Fruit fly (Drosophila melanogaster): ENCODE results near the gene CG13728.

CG13728 gene

DNA sequence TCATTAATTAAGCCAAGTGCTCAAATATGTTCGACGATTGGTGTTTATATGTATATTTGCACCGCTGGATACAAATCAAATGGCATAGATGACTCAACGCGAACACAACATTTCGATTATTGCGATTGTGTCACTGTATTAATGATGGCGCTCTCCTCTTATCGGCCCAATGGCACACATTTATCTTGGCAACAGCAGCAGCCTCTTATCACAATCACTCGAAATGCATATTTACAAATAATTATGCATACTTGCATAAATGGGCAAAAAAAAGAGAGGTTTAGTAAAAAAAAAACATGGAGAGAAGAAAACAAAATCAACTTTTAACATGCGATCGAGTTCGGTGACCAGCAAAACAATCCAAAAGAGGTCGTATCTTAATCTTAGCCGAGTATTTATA lies 28.7 kb upstream of the CG13728 start:
- TF ChIP-seq insv (optimal IDR thresholded peaks at IDR 0.05) (no peak), h (optimal IDR thresholded peaks at IDR 0.05) (no peak), ttk (optimal IDR thresholded peaks at IDR 0.05) (no peak), Sin3A (optimal IDR thresholded peaks at IDR 0.05) (no peak), psq (optimal IDR thresholded peaks at IDR 0.05) (no peak), Myc (optimal IDR thresholded peaks at IDR 0.05) (no peak)

DNA sequence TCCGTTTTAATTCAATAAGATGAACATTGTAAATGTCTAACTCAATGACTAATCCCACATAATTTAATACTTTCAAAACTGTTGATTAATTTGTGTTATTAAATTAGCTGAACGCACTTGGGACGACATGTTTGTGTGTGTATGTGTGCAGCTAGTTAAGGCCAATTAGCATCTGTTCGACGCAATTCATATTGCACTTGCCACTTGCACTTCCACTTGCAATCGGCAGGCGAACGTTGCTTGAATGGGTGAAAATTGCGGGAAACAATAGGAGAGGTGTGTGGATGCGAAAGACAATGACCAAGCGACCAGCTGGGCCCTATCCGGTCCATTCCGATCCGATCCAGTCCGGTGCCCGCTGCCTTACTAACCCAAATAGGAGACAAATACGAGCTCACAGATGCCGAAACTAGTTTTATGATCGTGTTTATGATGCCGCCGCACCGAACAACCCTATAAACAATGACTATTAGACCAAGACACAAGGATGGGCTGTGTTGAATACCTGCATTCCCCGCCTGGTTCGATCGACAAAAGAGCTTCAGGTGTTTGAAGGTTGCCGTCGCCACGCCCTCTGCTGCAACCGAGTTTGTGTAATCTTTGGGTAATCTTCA lies 25.1 kb upstream of the CG13728 start:
- TF ChIP-seq insv (optimal IDR thresholded peaks at IDR 0.05), result no peak
- TF ChIP-seq Sin3A (optimal IDR thresholded peaks at IDR 0.05), result no peak
- no peak for TF ChIP-seq ttk (optimal IDR thresholded peaks at IDR 0.05)
- TF ChIP-seq psq (optimal IDR thresholded peaks at IDR 0.05), result no peak
- no peak for TF ChIP-seq Myc (optimal IDR thresholded peaks at IDR 0.05)
- no peak for TF ChIP-seq h (optimal IDR thresholded peaks at IDR 0.05)

DNA sequence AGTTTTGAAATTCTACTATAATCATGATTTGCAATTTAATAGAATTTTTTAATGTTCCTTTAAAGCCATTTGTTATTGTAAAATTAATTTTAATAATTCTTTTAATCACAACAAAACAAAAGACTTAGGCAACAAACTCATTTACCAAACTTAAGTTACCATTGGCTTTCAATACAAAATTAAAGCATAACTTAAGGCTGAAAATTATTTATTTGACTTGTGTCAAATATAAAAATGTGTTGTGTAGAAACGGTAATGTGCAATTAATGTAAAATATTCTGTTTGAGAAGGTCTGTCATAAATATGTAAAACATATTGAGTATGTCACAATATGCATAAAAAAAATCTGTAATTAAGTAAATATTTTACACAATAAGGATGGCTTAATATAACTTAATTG lies 24.5 kb upstream of the CG13728 start:
- TF ChIP-seq Myc (optimal IDR thresholded peaks at IDR 0.05) (no peak), Sin3A (optimal IDR thresholded peaks at IDR 0.05) (no peak), insv (optimal IDR thresholded peaks at IDR 0.05) (no peak), h (optimal IDR thresholded peaks at IDR 0.05) (no peak), ttk (optimal IDR thresholded peaks at IDR 0.05) (no peak), psq (optimal IDR thresholded peaks at IDR 0.05) (no peak)

DNA sequence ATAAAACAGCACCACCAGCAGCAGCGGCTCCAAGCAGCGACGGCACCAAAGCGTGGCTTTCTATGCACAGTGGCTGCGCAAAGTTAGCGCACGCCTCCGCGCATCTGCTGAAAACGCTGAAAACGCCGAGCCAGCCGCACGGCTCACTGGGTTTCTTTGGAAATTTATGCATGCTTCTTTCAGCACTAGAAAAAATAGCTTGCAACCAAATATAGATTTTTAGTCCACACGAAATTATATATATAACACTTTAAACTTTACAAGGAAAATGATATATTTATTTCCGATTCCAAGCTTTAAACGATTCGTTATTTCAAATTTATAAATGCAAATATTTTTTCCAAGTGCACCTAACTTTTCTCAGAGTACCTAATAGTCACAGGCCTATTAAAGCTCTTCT lies 22.1 kb upstream of the CG13728 start:
- TF ChIP-seq h (optimal IDR thresholded peaks at IDR 0.05) (no peak), psq (optimal IDR thresholded peaks at IDR 0.05) (no peak), Sin3A (optimal IDR thresholded peaks at IDR 0.05) (no peak), insv (optimal IDR thresholded peaks at IDR 0.05) (no peak), ttk (optimal IDR thresholded peaks at IDR 0.05) (no peak), Myc (optimal IDR thresholded peaks at IDR 0.05) (no peak)

DNA sequence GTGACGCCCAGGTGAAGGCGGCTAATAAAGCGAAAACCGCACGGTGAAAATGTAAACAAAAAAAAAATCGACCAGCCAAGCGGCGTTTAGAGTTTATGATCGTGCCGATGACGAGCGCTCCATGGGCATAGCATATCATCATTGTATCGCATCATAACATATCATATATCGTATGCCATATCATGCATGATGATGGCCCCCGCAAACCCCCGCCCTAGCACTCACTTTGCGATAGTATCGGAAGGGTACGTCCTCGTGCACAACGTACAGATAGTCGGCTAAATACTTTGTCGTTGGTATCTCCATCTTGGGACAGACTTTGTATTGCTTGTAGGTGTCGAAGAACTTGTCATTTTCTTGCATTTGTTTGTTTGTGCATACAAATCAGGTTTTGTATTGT lies 20.7 kb upstream of the CG13728 start:
- TF ChIP-seq h (optimal IDR thresholded peaks at IDR 0.05) (no peak), Sin3A (optimal IDR thresholded peaks at IDR 0.05) (no peak), Myc (optimal IDR thresholded peaks at IDR 0.05) (no peak), insv (optimal IDR thresholded peaks at IDR 0.05) (no peak), psq (optimal IDR thresholded peaks at IDR 0.05) (no peak), ttk (optimal IDR thresholded peaks at IDR 0.05) (no peak)

DNA sequence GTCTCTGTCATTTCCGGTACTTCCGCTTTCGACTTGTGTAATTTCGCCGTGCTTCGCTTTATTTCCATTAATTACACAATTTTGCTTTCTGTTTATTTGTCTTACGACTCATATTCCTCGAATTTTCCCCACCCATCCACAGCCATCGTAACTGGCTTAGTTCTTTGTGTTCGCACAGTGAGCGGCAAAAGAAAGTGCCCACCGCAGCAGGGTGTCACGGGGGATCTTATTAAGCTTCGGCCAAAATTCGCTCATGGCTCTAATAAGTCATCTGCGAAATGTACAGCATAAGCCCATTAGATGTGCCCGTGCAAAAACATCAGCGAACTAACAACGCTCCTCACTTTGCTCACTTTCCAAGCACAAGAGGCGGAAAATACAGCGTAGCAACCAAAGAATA lies 19.9 kb upstream of the CG13728 start:
- TF ChIP-seq Sin3A (optimal IDR thresholded peaks at IDR 0.05) (no peak), h (optimal IDR thresholded peaks at IDR 0.05) (no peak), ttk (optimal IDR thresholded peaks at IDR 0.05) (no peak)

DNA sequence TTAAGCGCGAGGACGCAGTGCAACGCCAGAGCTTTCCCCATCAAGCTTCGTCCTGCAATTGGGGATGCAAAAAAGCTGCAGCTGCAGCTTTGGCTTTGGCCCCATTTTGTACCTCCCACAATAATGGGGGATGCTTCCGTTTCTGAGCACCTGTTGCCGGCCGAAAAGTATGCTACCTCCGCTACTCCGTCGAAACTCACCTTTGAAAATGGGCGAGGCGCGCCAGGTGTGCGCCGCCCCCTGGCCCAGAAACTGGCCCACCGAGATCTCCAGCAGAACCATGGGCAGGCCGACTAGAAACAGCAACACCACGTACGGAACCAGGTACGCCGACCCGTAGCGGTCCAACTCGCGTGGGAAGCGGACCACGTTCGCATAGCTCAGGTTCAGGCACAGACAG lies 18.9 kb upstream of the CG13728 start:
- TF ChIP-seq ttk (optimal IDR thresholded peaks at IDR 0.05) (no peak), Sin3A (optimal IDR thresholded peaks at IDR 0.05) (no peak), insv (optimal IDR thresholded peaks at IDR 0.05) (no peak), psq (optimal IDR thresholded peaks at IDR 0.05) (no peak), h (optimal IDR thresholded peaks at IDR 0.05) (no peak), Myc (optimal IDR thresholded peaks at IDR 0.05) (no peak)

DNA sequence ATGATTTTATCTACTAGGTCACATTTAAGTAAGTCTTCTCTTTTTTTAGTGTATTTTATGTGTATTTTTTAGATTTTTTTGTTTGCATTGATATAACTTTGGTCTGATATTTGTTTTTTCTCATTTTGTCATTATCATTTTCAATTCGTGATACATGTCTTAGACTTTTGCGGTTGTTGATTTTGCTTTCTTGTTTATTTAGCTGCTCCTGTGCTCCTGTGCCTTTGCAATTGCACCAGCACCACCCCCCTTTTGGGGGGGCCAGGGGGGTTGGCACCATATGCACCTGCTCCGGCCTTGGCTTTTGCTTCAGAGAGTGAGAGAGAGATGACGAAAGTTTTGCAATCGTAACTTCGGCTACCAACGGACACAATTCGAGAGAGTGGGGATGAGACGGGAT lies 18.4 kb upstream of the CG13728 start:
- no peak for TF ChIP-seq h (optimal IDR thresholded peaks at IDR 0.05)
- TF ChIP-seq insv (optimal IDR thresholded peaks at IDR 0.05), result no peak
- TF ChIP-seq psq (optimal IDR thresholded peaks at IDR 0.05), result no peak
- no peak for TF ChIP-seq ttk (optimal IDR thresholded peaks at IDR 0.05)
- TF ChIP-seq Sin3A (optimal IDR thresholded peaks at IDR 0.05), result no peak
- TF ChIP-seq Myc (optimal IDR thresholded peaks at IDR 0.05), result no peak

DNA sequence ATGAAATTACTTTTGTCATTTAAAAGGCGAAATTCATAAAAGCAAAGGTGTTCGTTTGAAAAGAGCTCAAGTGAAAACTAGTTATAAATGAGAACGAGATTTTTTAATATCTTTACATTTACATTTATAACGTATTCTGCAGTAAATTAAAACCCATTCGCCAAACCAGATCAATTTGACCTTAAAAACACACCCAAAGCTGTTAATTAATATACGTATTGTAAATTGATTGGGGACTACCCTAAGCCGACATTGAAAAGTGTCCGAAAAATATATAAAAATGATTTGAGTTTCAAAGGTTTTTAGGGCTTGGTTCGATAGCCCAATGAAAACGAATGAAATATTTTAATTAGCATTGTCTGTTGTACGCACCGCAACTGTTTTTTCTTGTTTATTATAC lies 16.5 kb upstream of the CG13728 start:
- TF ChIP-seq psq (optimal IDR thresholded peaks at IDR 0.05) (no peak), insv (optimal IDR thresholded peaks at IDR 0.05) (no peak), Myc (optimal IDR thresholded peaks at IDR 0.05) (no peak), Sin3A (optimal IDR thresholded peaks at IDR 0.05) (no peak)

DNA sequence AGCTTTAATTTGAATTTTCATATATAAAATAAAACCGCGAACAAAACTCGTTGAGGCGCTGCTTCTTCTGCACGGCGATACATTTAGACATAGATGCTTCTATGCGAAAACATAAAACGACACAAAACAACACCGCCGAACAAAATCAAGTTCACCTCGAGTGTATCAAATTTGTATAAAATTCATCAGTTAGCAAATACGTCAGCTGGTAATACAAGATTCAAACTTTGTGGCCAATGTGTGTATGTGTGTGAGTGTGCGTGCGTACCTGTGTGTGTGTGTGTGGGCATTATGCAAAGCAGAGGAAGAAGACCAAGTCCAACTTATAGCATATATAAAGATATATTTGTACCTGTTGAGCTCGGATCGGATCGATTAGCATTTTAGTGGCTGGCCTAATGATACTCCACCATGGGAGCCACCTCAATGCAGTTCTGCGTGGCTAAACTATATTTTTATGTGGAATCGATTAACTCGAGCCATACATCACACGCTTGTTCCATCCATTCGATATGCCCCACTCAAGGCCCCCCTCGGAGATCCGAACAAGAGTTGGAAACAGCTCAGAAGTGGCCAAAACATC lies 12.0 kb upstream of the CG13728 start:
- TF ChIP-seq psq (optimal IDR thresholded peaks at IDR 0.05), result no peak
- TF ChIP-seq Myc (optimal IDR thresholded peaks at IDR 0.05), result no peak
- TF ChIP-seq Sin3A (optimal IDR thresholded peaks at IDR 0.05), result no peak
- no peak for TF ChIP-seq insv (optimal IDR thresholded peaks at IDR 0.05)
- TF ChIP-seq h (optimal IDR thresholded peaks at IDR 0.05), result no peak
- no peak for TF ChIP-seq ttk (optimal IDR thresholded peaks at IDR 0.05)

DNA sequence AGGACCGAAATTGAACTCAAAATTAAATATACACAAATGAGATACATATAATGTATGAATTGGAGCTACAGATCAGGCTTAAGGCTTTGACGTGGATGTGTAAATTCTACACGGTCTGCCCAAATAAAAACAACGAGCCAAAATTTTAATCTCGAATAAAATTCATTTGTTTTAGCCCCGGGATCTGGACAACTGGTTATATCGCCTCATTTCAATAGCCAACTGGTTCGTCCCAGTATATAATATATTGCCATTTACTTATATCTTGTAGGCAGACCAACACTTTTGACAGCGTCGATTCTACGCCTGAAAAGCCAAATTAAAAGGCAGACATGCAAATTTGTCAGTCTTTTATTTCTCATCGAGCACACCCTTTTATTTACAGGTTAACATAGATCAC lies 10.6 kb upstream of the CG13728 start:
- TF ChIP-seq psq (optimal IDR thresholded peaks at IDR 0.05) (no peak), insv (optimal IDR thresholded peaks at IDR 0.05) (no peak), Sin3A (optimal IDR thresholded peaks at IDR 0.05) (no peak), Myc (optimal IDR thresholded peaks at IDR 0.05) (no peak), ttk (optimal IDR thresholded peaks at IDR 0.05) (no peak), h (optimal IDR thresholded peaks at IDR 0.05) (no peak)

DNA sequence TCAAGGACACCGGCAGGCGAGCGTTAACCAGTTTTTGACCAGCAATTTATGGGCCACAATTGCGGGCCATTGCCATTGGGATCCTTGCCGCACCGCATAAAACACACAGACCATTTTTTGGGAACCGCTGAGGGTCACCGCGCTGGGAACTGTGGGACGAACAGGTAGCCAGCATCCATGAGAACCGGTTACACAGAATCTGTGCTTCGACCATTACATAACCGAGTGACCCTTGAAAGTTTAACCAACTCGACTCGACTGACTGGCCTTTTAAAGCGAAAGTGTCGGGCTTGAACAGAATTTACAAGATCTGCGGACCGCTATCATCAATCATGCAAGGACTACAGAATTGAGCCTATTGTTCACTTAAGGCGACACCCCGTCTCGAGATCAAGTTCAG lies 9.9 kb upstream of the CG13728 start:
- no peak for TF ChIP-seq insv (optimal IDR thresholded peaks at IDR 0.05)
- TF ChIP-seq psq (optimal IDR thresholded peaks at IDR 0.05), result no peak
- no peak for TF ChIP-seq Sin3A (optimal IDR thresholded peaks at IDR 0.05)
- no peak for TF ChIP-seq Myc (optimal IDR thresholded peaks at IDR 0.05)
- no peak for TF ChIP-seq h (optimal IDR thresholded peaks at IDR 0.05)

DNA sequence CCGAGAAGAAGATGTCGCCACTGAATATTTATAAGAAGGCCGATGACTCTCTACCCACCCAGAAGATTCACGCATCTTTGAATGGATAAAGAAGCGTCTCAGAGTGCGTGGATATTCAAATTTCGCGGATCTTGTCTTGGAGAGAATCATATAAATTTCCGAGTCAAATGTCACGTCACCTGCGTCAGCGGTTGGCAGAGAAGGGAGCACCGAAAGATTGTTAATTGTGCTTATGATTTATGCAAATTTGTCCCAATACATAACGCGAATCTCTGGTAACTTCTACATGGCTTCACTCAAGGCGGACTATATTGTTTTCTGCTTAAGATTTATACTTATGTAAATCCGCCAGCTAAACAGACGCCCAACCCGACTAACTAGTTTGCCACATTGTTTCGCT lies 8.6 kb upstream of the CG13728 start:
- TF ChIP-seq insv (optimal IDR thresholded peaks at IDR 0.05) (no peak), ttk (optimal IDR thresholded peaks at IDR 0.05) (no peak), h (optimal IDR thresholded peaks at IDR 0.05) (no peak), Myc (optimal IDR thresholded peaks at IDR 0.05) (no peak)

All from Kc167 (cell line).